Fruit fly (Drosophila melanogaster) whole organism, embryonic: ENCODE measurements around the gene CG34002.

Source experiments
- Atf6 ChIP-seq: fragments of 200-800 bp; sonication (Bioruptor generic); IDR thresholded peaks from 2 replicates; pipeline ENCODE4 v1.3.6; 2022; ENCODE audit warnings: missing biosample characterization, missing genetic modification characterization
- CG12659 ChIP-seq: fragments of 200-800 bp; sonication (Bioruptor generic); optimal IDR thresholded peaks from 3 replicates; lab custom pipeline; 2017; ENCODE audit warnings: mild to moderate bottlenecking, missing biosample characterization, missing genetic modification reagents, missing genetic modification characterization
- CG13624 ChIP-seq: fragments of 200-800 bp; sonication (Bioruptor generic); optimal IDR thresholded peaks from 2 replicates; lab custom pipeline; 2016; ENCODE audit warnings: missing biosample characterization, missing genetic modification characterization
- CG14667 ChIP-seq: fragments of 200-800 bp; sonication (Bioruptor generic); IDR thresholded peaks from 2 replicates; pipeline ENCODE4 v1.3.6; 2022; ENCODE audit warnings: missing biosample characterization, missing genetic modification characterization
- CG15269 ChIP-seq: fragments of 200-800 bp; sonication (Bioruptor generic); optimal IDR thresholded peaks from 2 replicates; lab custom pipeline; 2018; ENCODE audit warnings: missing biosample characterization, mild to moderate bottlenecking, missing genetic modification characterization, moderate library complexity
- CG15479 ChIP-seq: fragments of 200-800 bp; sonication (Bioruptor generic); optimal IDR thresholded peaks from 3 replicates; lab custom pipeline; 2019; ENCODE audit warnings: missing biosample characterization, mild to moderate bottlenecking, missing genetic modification characterization, moderate library complexity
- CG15514 ChIP-seq: fragments of 200-800 bp; sonication (Bioruptor generic); optimal IDR thresholded peaks from 3 replicates; lab custom pipeline; 2017; ENCODE audit warnings: missing biosample characterization, missing genetic modification characterization, mild to moderate bottlenecking, moderate library complexity, missing genetic modification reagents
- CG16815 ChIP-seq: fragments of 200-800 bp; sonication (Bioruptor generic); optimal IDR thresholded peaks from 3 replicates; lab custom pipeline; 2017; ENCODE audit warnings: missing biosample characterization, mild to moderate bottlenecking, missing genetic modification characterization
- CG17359 ChIP-seq: fragments of 200-800 bp; sonication (Bioruptor generic); optimal IDR thresholded peaks from 3 replicates; lab custom pipeline; 2018; ENCODE audit warnings: missing biosample characterization, mild to moderate bottlenecking, missing genetic modification characterization, moderate library complexity
- CG17912 ChIP-seq: fragments of 200-800 bp; sonication (Bioruptor generic); optimal IDR thresholded peaks from 2 replicates; lab custom pipeline; 2018; ENCODE audit warnings: missing biosample characterization, mild to moderate bottlenecking, missing genetic modification characterization
- CG18599 ChIP-seq: fragments of 200-800 bp; sonication (Bioruptor generic); optimal IDR thresholded peaks from 3 replicates; lab custom pipeline; 2017; ENCODE audit warnings: missing biosample characterization, missing genetic modification characterization, mild to moderate bottlenecking, moderate library complexity, missing genetic modification reagents
- CG31441 ChIP-seq: fragments of 200-800 bp; sonication (Bioruptor generic); IDR thresholded peaks from 2 replicates; pipeline ENCODE4 v1.3.6; 2022; ENCODE audit warnings: missing biosample characterization, missing genetic modification characterization
- CG32532 ChIP-seq: fragments of 200-800 bp; sonication (Bioruptor generic); IDR thresholded peaks from 2 replicates; pipeline ENCODE4 v1.3.6; 2022; ENCODE audit warnings: missing biosample characterization, missing genetic modification characterization
- CG3281 ChIP-seq: fragments of 200-800 bp; sonication (Bioruptor generic); optimal IDR thresholded peaks from 3 replicates; lab custom pipeline; 2017; ENCODE audit warnings: missing biosample characterization, mild to moderate bottlenecking, missing genetic modification characterization
- CG6765 ChIP-seq: fragments of 200-800 bp; sonication (Bioruptor generic); optimal IDR thresholded peaks from 3 replicates; lab custom pipeline; 2017; ENCODE audit warnings: missing biosample characterization, mild to moderate bottlenecking, missing genetic modification characterization
- CG7271 ChIP-seq: fragments of 200-800 bp; sonication (Bioruptor generic); optimal IDR thresholded peaks from 2 replicates; lab custom pipeline; 2018; ENCODE audit warnings: missing biosample characterization, mild to moderate bottlenecking, missing genetic modification characterization, moderate library complexity
- CG7839 ChIP-seq: fragments of 200-800 bp; sonication (Bioruptor generic); optimal IDR thresholded peaks from 3 replicates; lab custom pipeline; 2018; ENCODE audit warnings: missing biosample characterization, mild to moderate bottlenecking, missing genetic modification characterization, moderate library complexity
- CG7928 ChIP-seq: fragments of 200-800 bp; sonication (Bioruptor generic); optimal IDR thresholded peaks from 2 replicates; lab custom pipeline; 2017; ENCODE audit warnings: missing biosample characterization, mild to moderate bottlenecking, missing genetic modification characterization
- CG8281 ChIP-seq: fragments of 200-800 bp; sonication (Bioruptor generic); optimal IDR thresholded peaks from 2 replicates; lab custom pipeline; 2018; ENCODE audit warnings: missing biosample characterization, mild to moderate bottlenecking, missing genetic modification characterization, moderate library complexity
- CG8944 ChIP-seq: fragments of 200-800 bp; sonication (Bioruptor generic); optimal IDR thresholded peaks from 3 replicates; lab custom pipeline; 2016; ENCODE audit warnings: missing biosample characterization, missing genetic modification characterization
- CrebB ChIP-seq: fragments of 200-800 bp; sonication (Bioruptor generic); optimal IDR thresholded peaks from 3 replicates; lab custom pipeline; 2018; ENCODE audit warnings: missing biosample characterization, mild to moderate bottlenecking, missing genetic modification characterization
- D19A ChIP-seq: fragments of 200-800 bp; optimal IDR thresholded peaks from 3 replicates; lab custom pipeline; 2019; ENCODE audit warnings: missing biosample characterization, mild to moderate bottlenecking, missing genetic modification characterization, moderate library complexity
- Eip74EF ChIP-seq, 2 experiments: fragments of 200-800 bp in 1 of 2; fragments of >200 bp in 1 of 2; sonication (Bioruptor generic) in 1 of 2; optimal IDR thresholded peaks; 2 replicates each; lab custom pipeline; 2017 to 2019; ENCODE audit warnings: missing biosample characterization in 2 of 2, missing genetic modification characterization in 2 of 2, mild to moderate bottlenecking in 1 of 2, moderate library complexity in 1 of 2
- Fer1 ChIP-seq: fragments of 200-800 bp; sonication (Bioruptor generic); optimal IDR thresholded peaks from 2 replicates; lab custom pipeline; 2017; ENCODE audit warnings: missing biosample characterization, mild to moderate bottlenecking, missing genetic modification characterization
- HHEX ChIP-seq: fragments of 200-800 bp; sonication (Bioruptor generic); optimal IDR thresholded peaks from 3 replicates; lab custom pipeline; 2017; ENCODE audit warnings: missing biosample characterization, mild to moderate bottlenecking, missing genetic modification characterization, missing genetic modification reagents
- Hmx ChIP-seq: fragments of 200-800 bp; sonication (Bioruptor generic); optimal IDR thresholded peaks from 2 replicates; lab custom pipeline; 2016; ENCODE audit warnings: missing biosample characterization, missing genetic modification characterization
- Hr78 ChIP-seq, 2 experiments: fragments of 200-800 bp in 1 of 2; fragments of >200 bp in 1 of 2; sonication (Bioruptor generic) in 1 of 2; optimal IDR thresholded peaks; 2 replicates each; lab custom pipeline; 2017 to 2019; ENCODE audit warnings: missing biosample characterization in 2 of 2, missing genetic modification characterization in 2 of 2, mild to moderate bottlenecking in 1 of 2, moderate library complexity in 1 of 2
- Hsf ChIP-seq: fragments of 200-800 bp; sonication (Bioruptor generic); optimal IDR thresholded peaks from 3 replicates; lab custom pipeline; 2016; ENCODE audit warnings: missing biosample characterization, missing genetic modification characterization
- NK7.1 ChIP-seq: fragments of 200-800 bp; sonication (Bioruptor generic); optimal IDR thresholded peaks from 3 replicates; lab custom pipeline; 2016; ENCODE audit warnings: missing biosample characterization, missing genetic modification characterization
- Nf-YC ChIP-seq: fragments of 200-800 bp; optimal IDR thresholded peaks from 3 replicates; lab custom pipeline; 2019; ENCODE audit warnings: missing biosample characterization, mild to moderate bottlenecking, missing genetic modification characterization, moderate library complexity
- Poxn ChIP-seq: fragments of 200-800 bp; sonication (Bioruptor generic); IDR thresholded peaks from 2 replicates; pipeline ENCODE4 v1.3.6; 2022; ENCODE audit warnings: missing biosample characterization, missing genetic modification characterization
- Ravus ChIP-seq: fragments of 200-800 bp; sonication (Bioruptor generic); IDR thresholded peaks from 2 replicates; pipeline ENCODE4 v1.3.6; 2022; ENCODE audit warnings: missing biosample characterization, missing genetic modification characterization
- Scr ChIP-seq: fragments of 200-800 bp; sonication (Bioruptor generic); IDR thresholded peaks from 2 replicates; pipeline ENCODE4 v1.3.6; 2022; ENCODE audit warnings: missing biosample characterization, missing genetic modification characterization; ENCODE audit not compliant: partially characterized antibody
- Spps ChIP-seq: fragments of 200-800 bp; sonication (Bioruptor generic); optimal IDR thresholded peaks from 2 replicates; lab custom pipeline; 2018; ENCODE audit warnings: missing biosample characterization, mild to moderate bottlenecking, missing genetic modification characterization
- Stat92E ChIP-seq, 3 experiments: fragments of >200 bp in 2 of 3; fragments of 200-800 bp in 1 of 3; sonication (Bioruptor generic) in 1 of 3; optimal IDR thresholded peaks; 2 replicates each; lab custom pipeline; 2017 to 2019; ENCODE audit warnings: missing biosample characterization in 3 of 3, missing genetic modification characterization in 3 of 3, mild to moderate bottlenecking in 1 of 3, moderate library complexity in 1 of 3
- Xbp1 ChIP-seq: fragments of 200-800 bp; sonication (Bioruptor generic); optimal IDR thresholded peaks from 3 replicates; lab custom pipeline; 2016; ENCODE audit warnings: missing biosample characterization, mild to moderate bottlenecking, missing genetic modification characterization
- Xrp1 ChIP-seq: fragments of 200-800 bp; sonication (Bioruptor generic); IDR thresholded peaks from 2 replicates; pipeline ENCODE4 v1.3.6; 2022; ENCODE audit warnings: missing biosample characterization, missing genetic modification characterization
- chif ChIP-seq, 2 experiments: fragments of 200-800 bp; sonication (Bioruptor generic); optimal IDR thresholded peaks; 3 replicates each; lab custom pipeline; 2016; ENCODE audit warnings: missing biosample characterization in 2 of 2, missing genetic modification characterization in 2 of 2
- dpn ChIP-seq, 2 experiments: fragments of 200-800 bp; sonication (Bioruptor generic); optimal IDR thresholded peaks; 3 replicates each; lab custom pipeline; 2016; ENCODE audit warnings: missing biosample characterization in 2 of 2, missing genetic modification characterization in 2 of 2
- grau ChIP-seq: fragments of 200-800 bp; optimal IDR thresholded peaks from 3 replicates; lab custom pipeline; 2019; ENCODE audit warnings: missing biosample characterization, mild to moderate bottlenecking, missing genetic modification characterization, moderate library complexity
- insv ChIP-seq, 2 experiments: fragments of 200-800 bp; sonication (Bioruptor generic); optimal IDR thresholded peaks; 3 replicates each; lab custom pipeline; 2016 to 2018; ENCODE audit warnings: missing biosample characterization in 2 of 2, missing genetic modification characterization in 2 of 2
- kah ChIP-seq: fragments of 200-800 bp; sonication (Bioruptor generic); optimal IDR thresholded peaks from 2 replicates; lab custom pipeline; 2018; ENCODE audit warnings: missing biosample characterization, mild to moderate bottlenecking, missing genetic modification characterization
- klu ChIP-seq: fragments of 200-800 bp; sonication (Bioruptor generic); IDR thresholded peaks from 2 replicates; pipeline ENCODE4 v1.3.6; 2022; ENCODE audit warnings: missing biosample characterization, missing genetic modification characterization
- luna ChIP-seq: fragments of 200-800 bp; sonication (Bioruptor generic); optimal IDR thresholded peaks from 2 replicates; lab custom pipeline; 2016; ENCODE audit warnings: missing biosample characterization, missing genetic modification characterization
- nerfin-2 ChIP-seq: fragments of 200-800 bp; sonication (Bioruptor generic); IDR thresholded peaks from 2 replicates; pipeline ENCODE4 v1.3.6; 2022; ENCODE audit warnings: missing biosample characterization, missing genetic modification characterization; ENCODE audit not compliant: partially characterized antibody
- rib ChIP-seq: fragments of 200-800 bp; sonication (Bioruptor generic); IDR thresholded peaks from 2 replicates; pipeline ENCODE4 v1.3.6; 2022; ENCODE audit warnings: missing biosample characterization, missing genetic modification characterization

CG34002 gene

DNA sequence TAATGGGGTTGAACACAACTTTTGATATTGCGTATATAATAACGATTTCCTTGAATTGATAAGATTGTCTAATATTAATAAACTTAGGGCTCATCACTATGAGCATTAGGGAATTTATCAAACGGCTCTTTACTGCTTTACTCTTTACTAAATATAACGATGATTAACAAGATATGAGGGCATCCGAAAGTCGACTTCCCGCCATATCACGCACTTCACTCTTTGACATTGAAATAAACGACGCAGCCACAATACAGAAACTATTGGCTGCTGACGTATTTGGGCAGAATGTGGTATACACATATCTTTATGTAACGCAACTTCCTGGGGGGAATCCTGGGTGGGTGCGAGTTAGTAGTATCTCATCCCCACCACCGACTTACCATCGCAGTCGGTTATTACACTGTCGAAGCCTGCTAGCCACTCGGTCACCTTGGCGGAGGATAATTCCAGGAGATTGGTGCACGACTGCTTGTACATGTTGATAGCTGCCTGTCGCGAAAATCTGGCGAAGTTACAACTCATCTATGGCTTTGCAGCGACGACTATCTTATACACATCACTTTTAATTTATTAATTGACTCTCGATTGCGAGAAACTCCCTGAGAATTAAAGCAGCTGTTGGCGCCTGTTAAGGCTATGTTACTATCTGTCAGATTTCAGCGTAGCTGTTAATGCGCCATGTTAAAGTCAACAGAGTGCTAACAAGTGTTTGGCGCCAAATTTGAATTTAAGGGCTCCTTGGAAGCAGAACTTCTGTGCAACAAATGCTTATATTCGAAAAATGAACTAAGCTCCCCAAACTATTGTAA, 15.2 kb upstream of the CG34002 start, which contains the start of gene CG5567 (continued):
- TF ChIP-seq Atf6 (GFP tag; lab: Robert Waterston, UW): 0 out of 2 replicates have a peak, but pooled peaks have one; percentile 25
- TF ChIP-seq NK7.1 (GFP tag; lab: Kevin White, UChicago): no peak
- TF ChIP-seq CG7928 (GFP tag; lab: Kevin White, UChicago): peak; percentile 10
- peak; percentile 34; the same call in 1 of the 2 replicates for TF ChIP-seq CG32532 (GFP tag; lab: Robert Waterston, UW)
- peak; percentile 26; the same call in 1 of the 2 replicates for TF ChIP-seq Xrp1
- no peak for TF ChIP-seq luna (GFP tag; lab: Kevin White, UChicago)
- TF ChIP-seq Ravus (GFP tag; lab: Robert Waterston, UW): no peak
- peak in 1 of 2 experiments; percentile 21 for TF ChIP-seq dpn (GFP tag; optimal IDR thresholded peaks at IDR 0.05; lab: Kevin White, UChicago)
- peak; percentile 2 for TF ChIP-seq Xbp1
- peak; percentile 18 for TF ChIP-seq CG3281 (GFP tag; lab: Kevin White, UChicago)
- TF ChIP-seq Scr (GFP tag; lab: Robert Waterston, UW): no peak
- no peak for TF ChIP-seq Spps (tag; lab: Kevin White, UChicago)
- TF ChIP-seq kah: peak; percentile 95
- no peak for TF ChIP-seq HHEX (GFP tag; lab: Kevin White, UChicago)
- TF ChIP-seq Hr78 (GFP tag; optimal IDR thresholded peaks at IDR 0.05; lab: Kevin White, UChicago): peak in 1 of 2 experiments; percentile 88
- no peak for TF ChIP-seq CG14667 (GFP tag; lab: Robert Waterston, UW)
- peak; percentile 47 for TF ChIP-seq CG18599 (GFP tag; lab: Kevin White, UChicago)
- TF ChIP-seq CG8281: no peak
- no peak for TF ChIP-seq CG15514 (GFP tag; lab: Kevin White, UChicago)
- TF ChIP-seq CrebB: peak; percentile 12
- TF ChIP-seq insv (GFP tag; optimal IDR thresholded peaks at IDR 0.05; lab: Kevin White, UChicago): no peak
- peak; percentile 42 for TF ChIP-seq CG7839 (tag; lab: Kevin White, UChicago)
- TF ChIP-seq CG8944 (GFP tag; lab: Kevin White, UChicago): no peak
- TF ChIP-seq grau (tag; lab: Kevin White, UChicago): peak; percentile 28
- TF ChIP-seq CG13624 (GFP tag; lab: Kevin White, UChicago): peak; percentile 56
- TF ChIP-seq CG17359: peak; percentile 9
- no peak for TF ChIP-seq CG15479
- TF ChIP-seq D19A (tag; lab: Kevin White, UChicago): peak; percentile 97
- peak; percentile 20 for TF ChIP-seq CG12659 (GFP tag; lab: Kevin White, UChicago)
- TF ChIP-seq Hmx (GFP tag; lab: Kevin White, UChicago): no peak
- no peak for TF ChIP-seq klu

DNA sequence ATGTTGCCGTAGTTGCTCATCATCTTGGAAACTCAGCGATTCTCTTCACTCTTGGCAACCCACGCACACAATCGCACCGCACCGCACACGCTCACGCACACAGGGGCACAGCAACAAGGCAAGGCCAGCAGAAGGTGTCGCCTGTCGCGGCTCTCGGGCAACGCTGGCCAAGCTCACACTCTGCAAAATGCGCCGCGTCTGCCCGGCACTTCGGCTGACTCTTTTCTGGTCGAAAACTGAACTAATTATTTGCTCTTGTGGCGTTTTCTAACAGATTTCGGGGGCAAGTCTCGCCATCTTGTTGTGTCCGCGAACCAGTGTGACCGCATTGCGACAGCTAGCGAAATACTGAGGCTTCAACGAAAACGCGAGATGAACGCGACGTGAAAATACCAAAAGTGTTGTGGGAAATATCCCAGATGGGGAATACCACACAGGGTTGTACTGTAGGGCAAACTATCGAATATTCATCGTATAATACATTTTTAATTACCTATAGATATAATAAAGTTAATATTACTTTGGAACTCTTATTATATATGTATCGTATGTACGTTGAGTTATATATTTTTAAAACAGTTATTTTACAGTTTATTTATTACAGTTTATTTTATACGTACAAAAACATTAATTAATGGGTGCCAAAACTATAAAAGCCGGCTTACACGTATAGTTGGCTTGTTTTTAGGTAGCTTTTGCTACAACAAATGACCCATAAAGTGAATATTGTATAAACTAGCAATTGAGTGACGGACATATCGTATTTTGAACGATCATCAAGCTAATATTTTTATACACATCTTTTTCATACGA, 11.9 kb upstream of the CG34002 start, which contains the start of the genes MED19 and CG7430:
TSS of gene MED19 (minus strand) at position 333 of the 813 bp plus-strand sequence.
TSS of gene CG7430 (plus strand) at position 748 of the 813 bp plus-strand sequence.
- TF ChIP-seq rib (GFP tag; lab: Robert Waterston, UW) (no peak), nerfin-2 (GFP tag; lab: Robert Waterston, UW) (no peak), Eip74EF (GFP tag; optimal IDR thresholded peaks at IDR 0.05; lab: Kevin White, UChicago) (no peak), chif (GFP tag; optimal IDR thresholded peaks at IDR 0.05; lab: Kevin White, UChicago) (no peak), CG16815 (GFP tag; lab: Kevin White, UChicago) (no peak), Hsf (GFP tag; lab: Kevin White, UChicago) (no peak), CG7271 (tag; lab: Kevin White, UChicago) (peak; percentile 51), CG6765 (GFP tag; lab: Kevin White, UChicago) (no peak), dpn (GFP tag; optimal IDR thresholded peaks at IDR 0.05; lab: Kevin White, UChicago) (no peak), Fer1 (GFP tag; lab: Kevin White, UChicago) (peak; percentile 70), CG15269 (tag; lab: Kevin White, UChicago) (no peak), CG17912 (GFP tag; lab: Kevin White, UChicago) (peak; percentile 31), Poxn (GFP tag; lab: Robert Waterston, UW) (no peak), CG31441 (GFP tag; lab: Robert Waterston, UW) (peak; percentile 43), Nf-YC (peak; percentile 2), Stat92E (GFP tag; optimal IDR thresholded peaks at IDR 0.05; lab: Kevin White, UChicago) (peak in 1 of 3 experiments; percentile 14)
